Worm (Caenorhabditis elegans) whole organism, young adult: ENCODE results near the gene AH10.4.

Experiments used
- aptf-3 ChIP-seq: fragments of 200-800 bp; sonication (Bioruptor generic); IDR thresholded peaks from 2 replicates; pipeline ENCODE4 v1.3.6; 2022; ENCODE audit warnings: missing genetic modification characterization, missing compliant biosample characterization
- bed-2 ChIP-seq: fragments of 200-800 bp; sonication (Bioruptor generic); IDR thresholded peaks from 2 replicates; pipeline ENCODE4 v1.3.6; 2022; ENCODE audit warnings: missing genetic modification reagents, missing genetic modification characterization, missing compliant biosample characterization
- him-1 ChIP-seq: sonication (generic microtip); optimal IDR thresholded peaks from 2 replicates; lab custom pipeline; 2016; ENCODE audit warnings: missing genotype, missing genetic modification reagents, missing genetic modification characterization, missing compliant biosample characterization
- hmg-20 ChIP-seq: fragments of 200-800 bp; sonication (Bioruptor generic); IDR thresholded peaks from 2 replicates; pipeline ENCODE4 v1.3.6; 2022; ENCODE audit warnings: missing genetic modification reagents, missing genetic modification characterization, missing compliant biosample characterization
- lsl-1 ChIP-seq: fragments of 200-800 bp; sonication (Bioruptor generic); optimal IDR thresholded peaks from 2 replicates; lab custom pipeline; 2018; ENCODE audit warnings: mild to moderate bottlenecking, missing genetic modification characterization, moderate library complexity, missing compliant biosample characterization
- mxl-1 ChIP-seq: sonication (generic microtip); optimal IDR thresholded peaks from 2 replicates; lab custom pipeline; 2016; ENCODE audit warnings: missing genetic modification characterization, missing compliant biosample characterization
- sea-2 ChIP-seq: fragments of 200-800 bp; sonication (Bioruptor generic); IDR thresholded peaks from 2 replicates; pipeline ENCODE4 v1.3.6; 2022; ENCODE audit warnings: missing genetic modification characterization, missing compliant biosample characterization
- snpc-3.4 ChIP-seq: sonication (generic microtip); optimal IDR thresholded peaks from 2 replicates; lab custom pipeline; 2017; ENCODE audit warnings: missing genetic modification characterization, mild to moderate bottlenecking, missing compliant biosample characterization, antibody characterized with exemption, moderate library complexity, missing genotype, missing genetic modification reagents
- unc-62 ChIP-seq: fragments of 150-350 bp; optimal IDR thresholded peaks from 2 replicates; lab custom pipeline; 2014; ENCODE audit warnings: missing biosample characterization, missing genetic modification reagents, missing genetic modification characterization
- zfh-2 ChIP-seq: fragments of 200-800 bp; sonication (Bioruptor generic); conservative IDR thresholded peaks from 2 replicates; pipeline ENCODE4 v1.3.6; 2022; ENCODE audit warnings: missing genetic modification reagents, missing genetic modification characterization, missing compliant biosample characterization
- zim-3 ChIP-seq: sonication (generic microtip); optimal IDR thresholded peaks from 2 replicates; lab custom pipeline; 2017; ENCODE audit warnings: mild to moderate bottlenecking, missing genetic modification characterization, moderate library complexity, missing compliant biosample characterization
- ztf-22 ChIP-seq: fragments of 200-800 bp; sonication (Bioruptor generic); optimal IDR thresholded peaks from 2 replicates; lab custom pipeline; 2018; ENCODE audit warnings: mild to moderate bottlenecking, missing genetic modification characterization, moderate library complexity, missing compliant biosample characterization
- ztf-6 ChIP-seq: fragments of 200-800 bp; sonication (Bioruptor generic); IDR thresholded peaks from 2 replicates; pipeline ENCODE4 v1.3.6; 2022; ENCODE audit warnings: missing genetic modification reagents, missing genetic modification characterization, missing compliant biosample characterization

ce11 chrV:14143634-14144033, 6.0 kb upstream of the AH10.4 start:
- TF ChIP-seq unc-62 (GFP tag; lab: Kevin White, UChicago) (no peak), aptf-3 (GFP tag; lab: Robert Waterston, UW) (no peak), zfh-2 (no peak), zim-3 (tag; lab: Kevin White, UChicago) (no peak), ztf-6 (GFP tag; lab: Robert Waterston, UW) (no peak), snpc-3.4 (tag; lab: Kevin White, UChicago) (no peak), him-1 (tag; lab: Kevin White, UChicago) (no peak), sea-2 (no peak), mxl-1 (tag; lab: Kevin White, UChicago) (no peak), hmg-20 (no peak), bed-2 (GFP tag; lab: Robert Waterston, UW) (no peak), ztf-22 (GFP tag; lab: Kevin White, UChicago) (no peak), lsl-1 (GFP tag; lab: Kevin White, UChicago) (no peak)
